Worm (Caenorhabditis elegans): ENCODE results near the gene snpn-1.

Gene snpn-1

ce11 chrIV:5086961-5087326 is 3.9 kb downstream of the snpn-1 start:
- no peak for TF ChIP-seq dpl-1 (GFP tag; optimal IDR thresholded peaks at IDR 0.05)
- no peak for TF ChIP-seq lin-35 (GFP tag; optimal IDR thresholded peaks at IDR 0.05)
- no peak for TF ChIP-seq Y95B8A.8 (GFP tag; IDR thresholded peaks at IDR 0.05)
- TF ChIP-seq mel-28 (tag; optimal IDR thresholded peaks at IDR 0.05; ENCODE audit: borderline replicate concordance) = no peak
- no peak for TF ChIP-seq mxl-1 (tag; optimal IDR thresholded peaks at IDR 0.05)
- TF ChIP-seq F55B11.4 (tag; optimal IDR thresholded peaks at IDR 0.05; ENCODE audit: borderline replicate concordance, insufficient read depth) = no peak
- no peak for TF ChIP-seq snpc-3.4 (tag; optimal IDR thresholded peaks at IDR 0.05)
- TF ChIP-seq die-1 (tag; optimal IDR thresholded peaks at IDR 0.05) = no peak
- no peak for TF ChIP-seq repo-1 (tag; optimal IDR thresholded peaks at IDR 0.05)
- no peak for TF ChIP-seq attf-3 (GFP tag; conservative IDR thresholded peaks at IDR 0.05)
- 0 out of 2 replicates have a peak, but pooled peaks have one; percentile 28 for TF ChIP-seq cebp-2 (GFP tag; IDR thresholded peaks at IDR 0.05)
- TF ChIP-seq ceh-58 (GFP tag; IDR thresholded peaks at IDR 0.05) = no peak
- TF ChIP-seq unc-62 (GFP tag; optimal IDR thresholded peaks at IDR 0.05) = no peak
- no peak for TF ChIP-seq ztf-18 (tag; optimal IDR thresholded peaks at IDR 0.05)
- TF ChIP-seq egl-18 (GFP tag; IDR thresholded peaks at IDR 0.05) = 0 out of 2 replicates have a peak, but pooled peaks have one; percentile 40
- no peak for TF ChIP-seq zim-3 (tag; optimal IDR thresholded peaks at IDR 0.05)
- no peak for TF ChIP-seq dpff-1 (tag; optimal IDR thresholded peaks at IDR 0.05)
- no peak for TF ChIP-seq tlf-1 (GFP tag; optimal IDR thresholded peaks at IDR 0.05)
- no peak for TF ChIP-seq him-1 (tag; optimal IDR thresholded peaks at IDR 0.05)
- no peak for TF ChIP-seq nhr-120 (GFP tag; IDR thresholded peaks at IDR 0.05)
- TF ChIP-seq ztf-6 (GFP tag; IDR thresholded peaks at IDR 0.05) = no peak
- TF ChIP-seq nhr-90 (tag; optimal IDR thresholded peaks at IDR 0.05) = no peak
- peak; percentile 18 for TF ChIP-seq Y53G8AR.9 (GFP tag; conservative IDR thresholded peaks at IDR 0.05)
- peak; percentile 58 for TF ChIP-seq fkh-3 (tag; optimal IDR thresholded peaks at IDR 0.05)
- TF ChIP-seq F23B12.7 (tag; optimal IDR thresholded peaks at IDR 0.05; ENCODE audit: insufficient read depth) = no peak
- no peak for TF ChIP-seq sptf-2 (GFP tag; optimal IDR thresholded peaks at IDR 0.05)
- no peak for TF ChIP-seq ama-1 (optimal IDR thresholded peaks at IDR 0.05)
- no peak for TF ChIP-seq ama-1 (GFP tag; optimal IDR thresholded peaks at IDR 0.05)
- TF ChIP-seq lag-1 (GFP tag; IDR thresholded peaks at IDR 0.05) = no peak
- TF ChIP-seq ceh-79 (tag; optimal IDR thresholded peaks at IDR 0.05) = no peak
- no peak for TF ChIP-seq Y79H2A.3 (GFP tag; conservative IDR thresholded peaks at IDR 0.05)
- no peak for TF ChIP-seq let-607 (tag; optimal IDR thresholded peaks at IDR 0.05)
- TF ChIP-seq dox-1 (GFP tag; IDR thresholded peaks at IDR 0.05) = no peak
- TF ChIP-seq F49E8.2 (tag; optimal IDR thresholded peaks at IDR 0.05; ENCODE audit: insufficient read depth) = no peak
- no peak for TF ChIP-seq aptf-3 (GFP tag; IDR thresholded peaks at IDR 0.05)
- no peak for TF ChIP-seq B0035.1 (tag; optimal IDR thresholded peaks at IDR 0.05)
- no peak for TF ChIP-seq athp-1 (tag; optimal IDR thresholded peaks at IDR 0.05)
- TF ChIP-seq B0261.1 (tag; optimal IDR thresholded peaks at IDR 0.05) = no peak
- no peak for TF ChIP-seq snpc-4 (GFP tag; optimal IDR thresholded peaks at IDR 0.05)
- TF ChIP-seq snpc-4 (tag; optimal IDR thresholded peaks at IDR 0.05) = peak in 1 of 4 experiments; percentile 9
- no peak for TF ChIP-seq tbp1 (GFP tag; optimal IDR thresholded peaks at IDR 0.05)
- TF ChIP-seq F52B5.7 (tag; optimal IDR thresholded peaks at IDR 0.05) = peak; percentile 56
- 0 out of 2 replicates have a peak, but pooled peaks have one; percentile 30 for TF ChIP-seq nfyb-1 (GFP tag; IDR thresholded peaks at IDR 0.05)
- TF ChIP-seq rec-8 (tag; optimal IDR thresholded peaks at IDR 0.05) = no peak
- TF ChIP-seq B0336.3 (GFP tag; IDR thresholded peaks at IDR 0.05) = peak; percentile 59; the same call in 1 of the 2 replicates
- TF ChIP-seq ets-4 (GFP tag; optimal IDR thresholded peaks at IDR 0.05) = peak; percentile 6
- TF ChIP-seq lin-26 (GFP tag; IDR thresholded peaks at IDR 0.05) = 0 out of 2 replicates have a peak, but pooled peaks have one; percentile 15
- no peak for TF ChIP-seq F22D6.2 (tag; optimal IDR thresholded peaks at IDR 0.05)
- TF ChIP-seq ekl-4 (GFP tag; IDR thresholded peaks at IDR 0.05) = 0 out of 2 replicates have a peak, but pooled peaks have one; percentile 7

Data from whole organism, young adult.